Fruit fly (Drosophila melanogaster) whole organism, embryonic: ENCODE measurements around the gene wisp.

ENCODE experiments used
- Asciz ChIP-seq: fragments of 200-800 bp; sonication (Bioruptor generic); optimal IDR thresholded peaks from 2 replicates; lab custom pipeline; 2017; ENCODE audit warnings: missing biosample characterization, mild to moderate bottlenecking, missing genetic modification characterization, missing genetic modification reagents
- Bdp1 ChIP-seq: fragments of 200-800 bp; sonication (Bioruptor generic); optimal IDR thresholded peaks from 3 replicates; lab custom pipeline; 2016; ENCODE audit warnings: missing biosample characterization, missing genetic modification characterization
- CG10321 ChIP-seq: fragments of 200-800 bp; sonication (Bioruptor generic); IDR thresholded peaks from 2 replicates; pipeline ENCODE4 v1.3.6; 2022; ENCODE audit warnings: missing biosample characterization, missing genetic modification characterization
- CG10565 ChIP-seq: fragments of 200-800 bp; sonication (Bioruptor generic); optimal IDR thresholded peaks from 3 replicates; lab custom pipeline; 2016; ENCODE audit warnings: missing biosample characterization, mild to moderate bottlenecking, missing genetic modification characterization
- CG11398 ChIP-seq: fragments of 200-800 bp; sonication (Bioruptor generic); optimal IDR thresholded peaks from 2 replicates; lab custom pipeline; 2016; ENCODE audit warnings: missing biosample characterization, missing genetic modification characterization
- CG12236 ChIP-seq: fragments of 200-800 bp; sonication (Bioruptor generic); optimal IDR thresholded peaks from 2 replicates; lab custom pipeline; 2016; ENCODE audit warnings: missing biosample characterization, missing genetic modification characterization
- CG13624 ChIP-seq: fragments of 200-800 bp; sonication (Bioruptor generic); optimal IDR thresholded peaks from 2 replicates; lab custom pipeline; 2016; ENCODE audit warnings: missing biosample characterization, missing genetic modification characterization
- CG15514 ChIP-seq: fragments of 200-800 bp; sonication (Bioruptor generic); optimal IDR thresholded peaks from 3 replicates; lab custom pipeline; 2017; ENCODE audit warnings: missing biosample characterization, missing genetic modification characterization, mild to moderate bottlenecking, moderate library complexity, missing genetic modification reagents
- CG15696 ChIP-seq: fragments of 200-800 bp; sonication (Bioruptor generic); optimal IDR thresholded peaks from 2 replicates; lab custom pipeline; 2019; ENCODE audit warnings: missing biosample characterization, mild to moderate bottlenecking, missing genetic modification characterization, moderate library complexity
- CG17361 ChIP-seq: fragments of 200-800 bp; sonication (Bioruptor generic); IDR thresholded peaks from 3 replicates; pipeline ENCODE4 v1.3.6; 2022; ENCODE audit warnings: missing biosample characterization, missing genetic modification characterization
- CG17802 ChIP-seq: fragments of 200-800 bp; sonication (Bioruptor generic); optimal IDR thresholded peaks from 2 replicates; lab custom pipeline; 2018; ENCODE audit warnings: missing biosample characterization, mild to moderate bottlenecking, missing genetic modification characterization, moderate library complexity
- CG17912 ChIP-seq: fragments of 200-800 bp; sonication (Bioruptor generic); optimal IDR thresholded peaks from 2 replicates; lab custom pipeline; 2018; ENCODE audit warnings: missing biosample characterization, mild to moderate bottlenecking, missing genetic modification characterization
- CG30431 ChIP-seq: fragments of 200-800 bp; sonication (Bioruptor generic); optimal IDR thresholded peaks from 2 replicates; lab custom pipeline; 2017; ENCODE audit warnings: missing biosample characterization, missing genetic modification characterization
- CG32767 ChIP-seq: fragments of 200-800 bp; sonication (Bioruptor generic); IDR thresholded peaks from 2 replicates; pipeline ENCODE4 v1.3.6; 2022; ENCODE audit warnings: missing biosample characterization, missing genetic modification characterization
- CG33557 ChIP-seq: fragments of 200-800 bp; sonication (Bioruptor generic); optimal IDR thresholded peaks from 2 replicates; lab custom pipeline; 2019; ENCODE audit warnings: missing biosample characterization, mild to moderate bottlenecking, missing genetic modification characterization, moderate library complexity
- CG4820 ChIP-seq: fragments of 200-800 bp; sonication (Bioruptor generic); optimal IDR thresholded peaks from 3 replicates; lab custom pipeline; 2016; ENCODE audit warnings: missing biosample characterization, missing genetic modification characterization
- CG6654 ChIP-seq: fragments of 200-800 bp; sonication (Bioruptor generic); optimal IDR thresholded peaks from 2 replicates; lab custom pipeline; 2017; ENCODE audit warnings: missing biosample characterization, mild to moderate bottlenecking, missing genetic modification characterization
- CG6854 ChIP-seq: fragments of 200-800 bp; sonication (Bioruptor generic); optimal IDR thresholded peaks from 3 replicates; lab custom pipeline; 2017; ENCODE audit warnings: missing biosample characterization, mild to moderate bottlenecking, missing genetic modification characterization
- CG7928 ChIP-seq: fragments of 200-800 bp; sonication (Bioruptor generic); optimal IDR thresholded peaks from 2 replicates; lab custom pipeline; 2017; ENCODE audit warnings: missing biosample characterization, mild to moderate bottlenecking, missing genetic modification characterization
- CG8089 ChIP-seq: fragments of 200-800 bp; sonication (Bioruptor generic); optimal IDR thresholded peaks from 3 replicates; lab custom pipeline; 2016; ENCODE audit warnings: missing biosample characterization, missing genetic modification characterization
- CG8359 ChIP-seq: fragments of 200-800 bp; sonication (Bioruptor generic); optimal IDR thresholded peaks from 2 replicates; lab custom pipeline; 2017; ENCODE audit warnings: missing biosample characterization, mild to moderate bottlenecking, missing genetic modification characterization, borderline replicate concordance
- CG8765 ChIP-seq: fragments of 200-800 bp; sonication (Bioruptor generic); IDR thresholded peaks from 2 replicates; pipeline ENCODE4 v1.3.6; 2022; ENCODE audit warnings: missing biosample characterization, missing genetic modification characterization
- Camta ChIP-seq: fragments of 200-800 bp; sonication (Bioruptor generic); optimal IDR thresholded peaks from 2 replicates; lab custom pipeline; 2016; ENCODE audit warnings: missing biosample characterization, missing genetic modification characterization
- Dll ChIP-seq: fragments of 200-800 bp; sonication (Bioruptor generic); IDR thresholded peaks from 4 replicates; pipeline ENCODE4 v1.3.6; 2022; ENCODE audit warnings: missing biosample characterization, missing genetic modification characterization; ENCODE audit not compliant: partially characterized antibody
- E2f1 ChIP-seq: fragments of 200-800 bp; sonication (Bioruptor generic); IDR thresholded peaks from 2 replicates; pipeline ENCODE4 v1.3.6; 2022; ENCODE audit warnings: missing biosample characterization, missing genetic modification characterization
- H15 ChIP-seq: fragments of 200-800 bp; sonication (Bioruptor generic); IDR thresholded peaks from 3 replicates; pipeline ENCODE4 v1.3.6; 2022; ENCODE audit warnings: missing biosample characterization, missing genetic modification characterization
- Scr ChIP-seq: fragments of 200-800 bp; sonication (Bioruptor generic); IDR thresholded peaks from 2 replicates; pipeline ENCODE4 v1.3.6; 2022; ENCODE audit warnings: missing biosample characterization, missing genetic modification characterization; ENCODE audit not compliant: partially characterized antibody
- Sox100B ChIP-seq: fragments of 200-800 bp; sonication (Bioruptor generic); optimal IDR thresholded peaks from 3 replicates; lab custom pipeline; 2018; ENCODE audit warnings: missing biosample characterization, mild to moderate bottlenecking, missing genetic modification characterization
- Sox102F ChIP-seq: fragments of 200-800 bp; sonication (Bioruptor generic); optimal IDR thresholded peaks from 2 replicates; lab custom pipeline; 2018; ENCODE audit warnings: missing biosample characterization, mild to moderate bottlenecking, missing genetic modification characterization, moderate library complexity
- Sry-β ChIP-seq: fragments of 200-800 bp; sonication (Bioruptor generic); optimal IDR thresholded peaks from 2 replicates; lab custom pipeline; 2018; ENCODE audit warnings: missing biosample characterization, mild to moderate bottlenecking, missing genetic modification characterization, moderate library complexity
- Trl ChIP-seq, 3 experiments: fragments of >200 bp in 2 of 3; fragments of 200-800 bp in 1 of 3; sonication (Bioruptor generic) in 1 of 3; optimal IDR thresholded peaks; 2 replicates in 1 of 3; 3 replicates in 2 of 3; lab custom pipeline; 2016 to 2017; ENCODE audit warnings: missing biosample characterization in 1 of 3, missing genetic modification characterization in 1 of 3
- YL-1 ChIP-seq: fragments of 200-800 bp; sonication (Bioruptor generic); optimal IDR thresholded peaks from 3 replicates; lab custom pipeline; 2017; ENCODE audit warnings: missing biosample characterization, mild to moderate bottlenecking, missing genetic modification characterization
- bbx ChIP-seq: fragments of 200-800 bp; sonication (Bioruptor generic); IDR thresholded peaks from 2 replicates; pipeline ENCODE4 v1.3.6; 2022; ENCODE audit warnings: missing biosample characterization, missing genetic modification characterization; ENCODE audit not compliant: partially characterized antibody
- br ChIP-seq: fragments of >200 bp; optimal IDR thresholded peaks from 2 replicates; lab custom pipeline; 2017
- cas ChIP-seq: fragments of 200-800 bp; sonication (Bioruptor generic); IDR thresholded peaks from 2 replicates; pipeline ENCODE4 v1.3.6; 2022; ENCODE audit warnings: missing biosample characterization, missing genetic modification characterization
- chn ChIP-seq: fragments of 200-800 bp; sonication (Bioruptor generic); optimal IDR thresholded peaks from 2 replicates; lab custom pipeline; 2016; ENCODE audit warnings: missing biosample characterization, missing genetic modification characterization
- crol ChIP-seq: fragments of 200-800 bp; sonication (Bioruptor generic); IDR thresholded peaks from 2 replicates; pipeline ENCODE4 v1.3.6; 2022; ENCODE audit warnings: missing biosample characterization, missing genetic modification characterization
- disco-r ChIP-seq: fragments of 200-800 bp; sonication (Bioruptor generic); optimal IDR thresholded peaks from 2 replicates; lab custom pipeline; 2016; ENCODE audit warnings: missing biosample characterization, missing genetic modification characterization
- dmrt11E ChIP-seq: fragments of 200-800 bp; sonication (Bioruptor generic); optimal IDR thresholded peaks from 3 replicates; lab custom pipeline; 2018; ENCODE audit warnings: missing biosample characterization, mild to moderate bottlenecking, missing genetic modification characterization, moderate library complexity
- ems ChIP-seq: fragments of 200-800 bp; sonication (Bioruptor generic); optimal IDR thresholded peaks from 3 replicates; lab custom pipeline; 2016; ENCODE audit warnings: missing biosample characterization, missing genetic modification characterization
- h ChIP-seq: fragments of >200 bp; optimal IDR thresholded peaks from 2 replicates; lab custom pipeline; 2017
- ham ChIP-seq: fragments of 200-800 bp; sonication (Bioruptor generic); IDR thresholded peaks from 2 replicates; pipeline ENCODE4 v1.3.6; 2022; ENCODE audit warnings: missing biosample characterization, missing genetic modification characterization
- lbe ChIP-seq: fragments of 200-800 bp; sonication (Bioruptor generic); optimal IDR thresholded peaks from 2 replicates; lab custom pipeline; 2016; ENCODE audit warnings: missing biosample characterization, mild to moderate bottlenecking, missing genetic modification characterization
- otp ChIP-seq: fragments of 200-800 bp; sonication (Bioruptor generic); IDR thresholded peaks from 3 replicates; pipeline ENCODE4, ENCODE4 v1.3.6; 2022; ENCODE audit warnings: missing biosample characterization, missing genetic modification characterization
- pho ChIP-seq: fragments of 200-800 bp; sonication (Bioruptor generic); optimal IDR thresholded peaks from 2 replicates; lab custom pipeline; 2016; ENCODE audit warnings: missing biosample characterization, missing genetic modification characterization
- phol ChIP-seq: fragments of 200-800 bp; sonication (Bioruptor generic); optimal IDR thresholded peaks from 3 replicates; lab custom pipeline; 2018; ENCODE audit warnings: missing biosample characterization, mild to moderate bottlenecking, missing genetic modification characterization, moderate library complexity
- psq ChIP-seq: fragments of 200-800 bp; sonication (Bioruptor generic); optimal IDR thresholded peaks from 2 replicates; lab custom pipeline; 2017; ENCODE audit warnings: missing biosample characterization, missing genetic modification characterization
- tin ChIP-seq: fragments of 200-800 bp; sonication (Bioruptor generic); optimal IDR thresholded peaks from 3 replicates; lab custom pipeline; 2016; ENCODE audit warnings: missing biosample characterization, missing genetic modification characterization
- toy ChIP-seq: fragments of 200-800 bp; sonication (Bioruptor generic); IDR thresholded peaks from 2 replicates; pipeline ENCODE4 v1.3.6; 2022; ENCODE audit warnings: missing biosample characterization, missing genetic modification characterization
- trh ChIP-seq: fragments of 200-800 bp; sonication (Bioruptor generic); optimal IDR thresholded peaks from 2 replicates; lab custom pipeline; 2016; ENCODE audit warnings: missing biosample characterization, missing genetic modification characterization
- yki ChIP-seq: fragments of >200 bp; optimal IDR thresholded peaks from 3 replicates; lab custom pipeline; 2018
- z ChIP-seq: fragments of 200-800 bp; sonication (Bioruptor generic); IDR thresholded peaks from 3 replicates; pipeline ENCODE4 v1.3.6; 2022; ENCODE audit warnings: missing biosample characterization, missing genetic modification characterization

Gene wisp

DNA sequence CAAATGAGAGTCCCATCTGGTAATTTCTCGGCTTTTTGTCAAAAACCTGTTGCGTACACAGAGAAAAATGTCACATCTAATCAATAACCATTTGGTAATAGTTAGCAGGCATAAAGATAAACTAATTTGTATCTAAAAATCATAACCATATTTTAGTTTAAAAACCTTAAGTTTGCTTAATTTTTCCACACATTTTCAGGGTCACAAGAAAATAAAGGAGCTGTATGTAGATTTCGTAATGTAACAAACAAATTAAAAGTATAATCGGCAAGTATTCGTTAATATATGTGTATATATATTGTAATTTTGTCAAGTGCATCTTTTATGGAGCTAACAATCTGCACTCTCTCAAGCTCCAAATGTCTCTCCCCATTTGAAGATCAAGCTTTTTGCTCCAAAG lies 27.2 kb downstream of the wisp start (continued):
- TF ChIP-seq ham (GFP tag; lab: Robert Waterston, UW) (no peak), CG10565 (peak; percentile 15), br (lab: Kevin White, UChicago) (no peak), cas (GFP tag; lab: Robert Waterston, UW) (peak; percentile 80), CG17802 (tag; lab: Kevin White, UChicago) (peak; percentile 57), YL-1 (GFP tag; lab: Kevin White, UChicago) (peak; percentile 44), CG6854 (GFP tag; lab: Kevin White, UChicago) (peak; percentile 81), CG12236 (GFP tag; lab: Kevin White, UChicago) (peak; percentile 39), Sry-β (GFP tag; lab: Kevin White, UChicago) (peak; percentile 19), CG8765 (GFP tag; lab: Robert Waterston, UW) (0 out of 2 replicates have a peak, but pooled peaks have one; percentile 18), CG8359 (GFP tag; lab: Kevin White, UChicago) (peak; percentile 74), toy (GFP tag; lab: Robert Waterston, UW) (peak; percentile 65), z (GFP tag; lab: Robert Waterston, UW) (0 out of 3 replicates have a peak, but pooled peaks have one; percentile 18), Sox102F (peak; percentile 93), Sox100B (GFP tag; lab: Kevin White, UChicago) (peak; percentile 91), CG4820 (GFP tag; lab: Kevin White, UChicago) (peak; percentile 76), otp (GFP tag; lab: Robert Waterston, UW) (peak; percentile 81), tin (GFP tag; lab: Kevin White, UChicago) (peak; percentile 75), Dll (no peak), trh (peak; percentile 82), bbx (GFP tag; lab: Robert Waterston, UW) (no peak), ems (peak; percentile 60), E2f1 (GFP tag; lab: Robert Waterston, UW) (peak; percentile 85), CG33557 (GFP tag; lab: Kevin White, UChicago) (peak; percentile 79), phol (tag; lab: Kevin White, UChicago) (peak; percentile 93), Bdp1 (GFP tag; lab: Kevin White, UChicago) (peak; percentile 25), CG6654 (GFP tag; lab: Kevin White, UChicago) (peak; percentile 63), chn (GFP tag; lab: Kevin White, UChicago) (peak; percentile 69), yki (lab: Kevin White, UChicago) (no peak), CG7928 (GFP tag; lab: Kevin White, UChicago) (peak; percentile 63), lbe (GFP tag; lab: Kevin White, UChicago) (peak; percentile 66), H15 (peak; percentile 72), Asciz (peak; percentile 89), CG17912 (GFP tag; lab: Kevin White, UChicago) (peak; percentile 24), Trl (optimal IDR thresholded peaks at IDR 0.05; lab: Kevin White, UChicago) (peak; percentile 33 to 64), Trl (GFP tag; optimal IDR thresholded peaks at IDR 0.05; lab: Kevin White, UChicago) (peak; percentile 69), pho (peak; percentile 72), disco-r (peak; percentile 52), CG11398 (GFP tag; lab: Kevin White, UChicago) (peak; percentile 26), Camta (peak; percentile 84), CG30431 (GFP tag; lab: Kevin White, UChicago) (peak; percentile 49), Scr (GFP tag; lab: Robert Waterston, UW) (no peak), CG13624 (GFP tag; lab: Kevin White, UChicago) (peak; percentile 81), crol (peak; percentile 48), psq (GFP tag; lab: Kevin White, UChicago) (peak; percentile 34), CG8089 (GFP tag; lab: Kevin White, UChicago) (peak; percentile 42), CG15514 (GFP tag; lab: Kevin White, UChicago) (peak; percentile 73), h (lab: Kevin White, UChicago) (no peak), CG15696 (peak; percentile 58), CG17361 (GFP tag; lab: Robert Waterston, UW) (peak; percentile 98), CG10321 (no peak), CG32767 (peak; percentile 87), dmrt11E (tag; lab: Kevin White, UChicago) (peak; percentile 81)
